Worm (Caenorhabditis elegans) whole organism, young adult: Measurements from ENCODE around the gene srh-2.

ENCODE experiments used
- F57A8.1 ChIP-seq: fragments of 200-800 bp; sonication (Bioruptor generic); optimal IDR thresholded peaks from 2 replicates; lab custom pipeline; 2018; ENCODE audit warnings: mild to moderate bottlenecking, missing genetic modification characterization, moderate library complexity, missing compliant biosample characterization
- hrde-1 ChIP-seq: sonication (generic microtip); optimal IDR thresholded peaks from 2 replicates; lab custom pipeline; 2016; ENCODE audit warnings: missing genetic modification characterization, mild to moderate bottlenecking, missing compliant biosample characterization, moderate library complexity, missing genotype, missing genetic modification reagents, borderline replicate concordance

- no peak for TF ChIP-seq hrde-1 (tag; lab: Kevin White, UChicago)
- no peak for TF ChIP-seq F57A8.1
Measured at ce11 chrV:773256-773655, 45.2 kb downstream of the srh-2 start, which contains the start of gene sti-1.
